Worm (Caenorhabditis elegans): ENCODE measurements around the gene ZC190.5.
"Not testable (repeated sequence)": the region's sequence is repeated elsewhere in the genome, so short reads cannot be mapped to it uniquely, and the experiment has no call there.

The ZC190.5 gene

ce11 chrV:8673498-8673897, at the start of gene ZC190.5:
TSS of gene ZC190.5 (minus strand) at chrV:8673598.
- TF ChIP-seq sma-9 (GFP tag; optimal IDR thresholded peaks at IDR 0.05) = no peak
- no peak for TF ChIP-seq sma-9 (tag; optimal IDR thresholded peaks at IDR 0.05)
- TF ChIP-seq F13H6.1 (tag; optimal IDR thresholded peaks at IDR 0.05) = no peak
- TF ChIP-seq dmd-4 (tag; optimal IDR thresholded peaks at IDR 0.05) = no peak
- TF ChIP-seq ceh-16 (tag; optimal IDR thresholded peaks at IDR 0.05) = no peak
- TF ChIP-seq nhr-6 (tag; optimal IDR thresholded peaks at IDR 0.05) = no peak
- TF ChIP-seq R02D3.7 (tag; optimal IDR thresholded peaks at IDR 0.05) = no peak
- no peak for TF ChIP-seq zag-1 (tag; optimal IDR thresholded peaks at IDR 0.05)
- no peak for TF ChIP-seq lin-13 (GFP tag; optimal IDR thresholded peaks at IDR 0.05)
- no peak for TF ChIP-seq elt-1 (tag; optimal IDR thresholded peaks at IDR 0.05)

ce11 chrV:8722160-8722559, 48.8 kb upstream of the ZC190.5 start, which contains the start of gene ZC196.8:
TSS of gene ZC196.8 (minus strand) at chrV:8722260.
- not testable (repeated sequence) for TF ChIP-seq F13H6.1, nhr-6, R02D3.7 (tag; optimal IDR thresholded peaks at IDR 0.05)

- TF ChIP-seq gmeb-1 (tag; optimal IDR thresholded peaks at IDR 0.05) (no peak), ztf-4 (tag; optimal IDR thresholded peaks at IDR 0.05) (no peak), nhr-12 (tag; optimal IDR thresholded peaks at IDR 0.05) (no peak), unc-62 (GFP tag; optimal IDR thresholded peaks at IDR 0.05) (no peak), peb-1 (tag; optimal IDR thresholded peaks at IDR 0.05) (no peak), skn-1 (tag; optimal IDR thresholded peaks at IDR 0.05) (no peak), snpc-4 (tag; optimal IDR thresholded peaks at IDR 0.05) (no peak), sma-9 (GFP tag; optimal IDR thresholded peaks at IDR 0.05) (no peak), sma-9 (tag; optimal IDR thresholded peaks at IDR 0.05) (no peak), lin-39 (tag; optimal IDR thresholded peaks at IDR 0.05) (no peak), nhr-237 (tag; optimal IDR thresholded peaks at IDR 0.05) (no peak), nhr-6 (tag; optimal IDR thresholded peaks at IDR 0.05) (no peak), sem-4 (tag; optimal IDR thresholded peaks at IDR 0.05) (no peak), aly-2 (tag; optimal IDR thresholded peaks at IDR 0.05) (no peak), dmd-4 (tag; optimal IDR thresholded peaks at IDR 0.05) (no peak), mdl-1 (tag; optimal IDR thresholded peaks at IDR 0.05) (no peak), nhr-23 (tag; optimal IDR thresholded peaks at IDR 0.05) (no peak), elt-1 (tag; optimal IDR thresholded peaks at IDR 0.05) (no peak), unc-39 (tag; optimal IDR thresholded peaks at IDR 0.05) (no peak), ama-1 (optimal IDR thresholded peaks at IDR 0.05) (no peak), mab-5 (tag; optimal IDR thresholded peaks at IDR 0.05) (no peak)
Measured at ce11 chrV:8718399-8718798, 45.0 kb upstream of the ZC190.5 start.

- TF ChIP-seq nhr-10 (tag; optimal IDR thresholded peaks at IDR 0.05) (no peak), sma-9 (GFP tag; optimal IDR thresholded peaks at IDR 0.05) (peak; percentile 45), sma-9 (tag; optimal IDR thresholded peaks at IDR 0.05) (no peak)
Measured at ce11 chrV:8716175-8716574, 42.8 kb upstream of the ZC190.5 start, which contains the start of gene glr-5. TSS of gene glr-5 (plus strand) at chrV:8716495.

ce11 chrV:8711910-8712309, 38.5 kb upstream of the ZC190.5 start, which contains the start of gene ZC178.2:
TSS of gene ZC178.2 (minus strand) at chrV:8712010.
- TF ChIP-seq nhr-77 (tag; optimal IDR thresholded peaks at IDR 0.05) (no peak), gmeb-1 (tag; optimal IDR thresholded peaks at IDR 0.05) (no peak), aly-2 (tag; optimal IDR thresholded peaks at IDR 0.05) (no peak), elt-3 (tag; optimal IDR thresholded peaks at IDR 0.05) (no peak), blmp-1 (tag; optimal IDR thresholded peaks at IDR 0.05; ENCODE audit: insufficient read depth) (no peak), mdl-1 (tag; optimal IDR thresholded peaks at IDR 0.05) (no peak), nhr-6 (tag; optimal IDR thresholded peaks at IDR 0.05) (no peak), F13H6.1 (tag; optimal IDR thresholded peaks at IDR 0.05) (no peak), nhr-21 (tag; optimal IDR thresholded peaks at IDR 0.05) (no peak), snpc-4 (tag; optimal IDR thresholded peaks at IDR 0.05) (no peak), sma-9 (GFP tag; optimal IDR thresholded peaks at IDR 0.05) (no peak), sma-9 (tag; optimal IDR thresholded peaks at IDR 0.05) (no peak), R02D3.7 (tag; optimal IDR thresholded peaks at IDR 0.05) (no peak), unc-62 (GFP tag; optimal IDR thresholded peaks at IDR 0.05) (no peak), crh-2 (tag; optimal IDR thresholded peaks at IDR 0.05) (no peak), ztf-4 (tag; optimal IDR thresholded peaks at IDR 0.05) (no peak), ztf-1 (GFP tag; conservative IDR thresholded peaks at IDR 0.05) (no peak), sma-3 (GFP tag; optimal IDR thresholded peaks at IDR 0.05) (no peak), sem-4 (tag; optimal IDR thresholded peaks at IDR 0.05) (no peak), unc-55 (GFP tag; optimal IDR thresholded peaks at IDR 0.05) (no peak)

Measured in whole organism, L2 larva.